Worm (Caenorhabditis elegans) whole organism, L4 larva: ENCODE measurements around the gene Y69E1A.4.
A peak's percentile ranks its signal among the peaks of the same experiment; 100 is the strongest.

ENCODE experiments used
- T20F7.1 ChIP-seq: fragments of 200-800 bp; sonication (Bioruptor generic); optimal IDR thresholded peaks from 2 replicates; lab custom pipeline; 2018; ENCODE audit warnings: mild to moderate bottlenecking, missing genetic modification characterization, missing compliant biosample characterization
- aly-2 ChIP-seq: sonication (generic microtip); optimal IDR thresholded peaks from 2 replicates; lab custom pipeline; 2018; ENCODE audit warnings: missing biosample characterization, missing genetic modification characterization
- ceh-82 ChIP-seq: sonication (generic microtip); optimal IDR thresholded peaks from 2 replicates; lab custom pipeline; 2017; ENCODE audit warnings: missing biosample characterization, missing genetic modification characterization
- lin-15B ChIP-seq: fragments of 150-350 bp; sonication (generic microtip); optimal IDR thresholded peaks from 3 replicates; lab custom pipeline; 2014; ENCODE audit warnings: missing biosample characterization, missing genetic modification characterization
- lir-3 ChIP-seq: sonication (generic microtip); optimal IDR thresholded peaks from 2 replicates; lab custom pipeline; 2016; ENCODE audit warnings: mild to moderate bottlenecking, missing genetic modification characterization, missing compliant biosample characterization
- madf-5 ChIP-seq, 2 experiments: fragments of 200-800 bp; sonication (Bioruptor generic); IDR thresholded peaks; 2 replicates each; pipeline ENCODE4 v1.3.6; 2022; ENCODE audit warnings: missing compliant biosample characterization in 2 of 2, missing genetic modification characterization in 2 of 2
- nhr-11 ChIP-seq: fragments of 150-350 bp; optimal IDR thresholded peaks from 2 replicates; lab custom pipeline; 2014; ENCODE audit warnings: missing biosample characterization, missing genetic modification characterization
- pha-4 ChIP-seq, 2 experiments: fragments of 150-350 bp in 1 of 2; fragments of 200-800 bp in 1 of 2; sonication (Bioruptor generic) in 1 of 2; IDR thresholded peaks in 1 of 2; optimal IDR thresholded peaks in 1 of 2; 2 replicates each; pipeline versions ENCODE4 v1.3.6 to Lab custom; 2014 to 2022; ENCODE audit warnings: missing genetic modification characterization in 2 of 2, missing genetic modification reagents in 2 of 2, missing biosample characterization in 1 of 2, missing compliant biosample characterization in 1 of 2
- pqm-1 ChIP-seq: sonication (generic microtip); optimal IDR thresholded peaks from 2 replicates; lab custom pipeline; 2017; ENCODE audit warnings: missing biosample characterization, missing genetic modification characterization
- skn-1 ChIP-seq: fragments of 150-350 bp; optimal IDR thresholded peaks from 2 replicates; lab custom pipeline; 2014; ENCODE audit warnings: missing biosample characterization, missing genetic modification characterization
- snpc-4 ChIP-seq: fragments of 150-350 bp; optimal IDR thresholded peaks from 2 replicates; lab custom pipeline; 2014; ENCODE audit warnings: missing biosample characterization, missing genetic modification characterization
- unc-130 ChIP-seq: sonication (generic microtip); optimal IDR thresholded peaks from 2 replicates; lab custom pipeline; 2016; ENCODE audit warnings: missing genetic modification reagents, missing genetic modification characterization, missing compliant biosample characterization
- unc-39 ChIP-seq: sonication (generic microtip); optimal IDR thresholded peaks from 2 replicates; lab custom pipeline; 2017; ENCODE audit warnings: missing biosample characterization, missing genetic modification characterization
- unc-62 ChIP-seq, 3 experiments: fragments of 150-350 bp in 1 of 3; sonication (generic microtip); optimal IDR thresholded peaks in 2 of 3; peaks in 1 of 3; 1 replicate in 1 of 3; 2 replicates in 2 of 3; lab custom pipeline; 2014 to 2017; ENCODE audit warnings: missing biosample characterization in 3 of 3, missing genetic modification characterization in 3 of 3, missing genetic modification reagents in 3 of 3, missing genotype in 1 of 3

DNA sequence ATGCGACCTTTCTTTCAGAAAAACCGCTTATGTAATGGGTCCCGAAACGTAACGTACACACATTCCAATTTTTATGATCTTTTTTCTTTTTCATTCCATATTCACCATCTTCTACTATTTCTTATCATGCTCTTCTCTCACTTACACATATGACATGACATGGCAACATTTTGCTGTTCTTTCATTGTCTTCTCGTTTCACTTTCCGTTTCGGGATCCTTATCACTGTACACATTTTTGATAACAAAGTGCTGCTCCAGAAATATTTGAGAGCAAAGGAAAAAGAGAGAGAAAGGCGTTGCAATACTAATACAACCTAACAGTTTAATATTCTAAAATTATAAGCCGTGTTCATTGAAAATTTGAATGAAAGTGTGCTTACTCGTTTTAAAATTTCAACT is 15.3 kb downstream of the Y69E1A.4 start:
- TF ChIP-seq lir-3 (no peak), madf-5 (GFP tag; IDR thresholded peaks at IDR 0.05; lab: Robert Waterston, UW) (no peak), snpc-4 (tag; lab: Kevin White, UChicago) (no peak), unc-62 (GFP tag; optimal IDR thresholded peaks at IDR 0.05 in 1 of 2; lab: Kevin White, UChicago) (peak in 1 of 2 experiments; percentile 44), unc-62 (tag; optimal IDR thresholded peaks at IDR 0.05; lab: Kevin White, UChicago) (no peak), pqm-1 (peak; percentile 99), unc-39 (no peak), skn-1 (no peak), ceh-82 (tag; lab: Kevin White, UChicago) (no peak), T20F7.1 (GFP tag; lab: Kevin White, UChicago) (no peak), aly-2 (tag; lab: Kevin White, UChicago) (no peak), pha-4 (GFP tag; IDR thresholded peaks at IDR 0.05; lab: Robert Waterston, UW) (no peak), pha-4 (tag; optimal IDR thresholded peaks at IDR 0.05; lab: Kevin White, UChicago) (no peak), unc-130 (GFP tag; lab: Kevin White, UChicago) (no peak), nhr-11 (tag; lab: Kevin White, UChicago) (no peak), lin-15B (tag; lab: Kevin White, UChicago) (no peak)
